Fruit fly (Drosophila melanogaster): ENCODE measurements around the gene CG43082.

CG43082 gene

dm6 chr3L:15675111-15675510 is 13.4 kb downstream of the CG43082 start (continued):
- peak; percentile 52 for TF ChIP-seq Six4 (GFP tag; optimal IDR thresholded peaks at IDR 0.05)
- TF ChIP-seq CG14441 (GFP tag; IDR thresholded peaks at IDR 0.05) = no peak
- TF ChIP-seq CG13123 (GFP tag; optimal IDR thresholded peaks at IDR 0.05) = peak; percentile 17
- no peak for TF ChIP-seq CG13287 (GFP tag; IDR thresholded peaks at IDR 0.05; ENCODE audit: partially characterized antibody)
- no peak for TF ChIP-seq wor (GFP tag; IDR thresholded peaks at IDR 0.05)
- peak in 1 of 2 experiments; percentile 6 for TF ChIP-seq Hr51 (GFP tag; optimal IDR thresholded peaks at IDR 0.05)
- no peak for TF ChIP-seq BEAF-32 (GFP tag; optimal IDR thresholded peaks at IDR 0.05)
- TF ChIP-seq CG6791 (GFP tag; IDR thresholded peaks at IDR 0.05; ENCODE audit: partially characterized antibody) = no peak
- peak; percentile 27 for TF ChIP-seq ewg (GFP tag; optimal IDR thresholded peaks at IDR 0.05)
- TF ChIP-seq Spps (tag; optimal IDR thresholded peaks at IDR 0.05) = peak; percentile 86
- peak; percentile 66 for TF ChIP-seq da (GFP tag; optimal IDR thresholded peaks at IDR 0.05)
- peak; percentile 36 for TF ChIP-seq ssp (GFP tag; IDR thresholded peaks at IDR 0.05)
- TF ChIP-seq CG6689 (GFP tag; IDR thresholded peaks at IDR 0.05) = peak; percentile 73
- no peak for TF ChIP-seq CG6854 (GFP tag; optimal IDR thresholded peaks at IDR 0.05)
- TF ChIP-seq Bteb2 (GFP tag; optimal IDR thresholded peaks at IDR 0.05) = peak; percentile 4
- TF ChIP-seq CG4360 (GFP tag; IDR thresholded peaks at IDR 0.05) = 0 out of 2 replicates have a peak, but pooled peaks have one; percentile 39
- TF ChIP-seq Ssrp (tag; optimal IDR thresholded peaks at IDR 0.05) = peak; percentile 78
- peak; percentile 67 for TF ChIP-seq nau (GFP tag; optimal IDR thresholded peaks at IDR 0.05)
- no peak for TF ChIP-seq CG11560 (tag; IDR thresholded peaks at IDR 0.05)
- peak; percentile 26 for TF ChIP-seq repo (GFP tag; optimal IDR thresholded peaks at IDR 0.05)
- TF ChIP-seq CG12071 (GFP tag; optimal IDR thresholded peaks at IDR 0.05) = no peak
- TF ChIP-seq Dip2 (GFP tag; IDR thresholded peaks at IDR 0.05) = no peak
- TF ChIP-seq CG11696 (GFP tag; IDR thresholded peaks at IDR 0.05) = peak; percentile 38
- TF ChIP-seq Bdp1 (GFP tag; optimal IDR thresholded peaks at IDR 0.05) = peak; percentile 45
- peak; percentile 9 for TF ChIP-seq Elba2 (GFP tag; optimal IDR thresholded peaks at IDR 0.05)
- peak; percentile 55; the same call in 1 of the 2 replicates for TF ChIP-seq ttk (GFP tag; IDR thresholded peaks at IDR 0.05)
- TF ChIP-seq Chrac-16 (GFP tag; optimal IDR thresholded peaks at IDR 0.05) = peak; percentile 74
- peak; percentile 81 for TF ChIP-seq CG17361 (GFP tag; IDR thresholded peaks at IDR 0.05)
- no peak for TF ChIP-seq hth (optimal IDR thresholded peaks at IDR 0.05)
- peak; percentile 25 for TF ChIP-seq CG17385 (GFP tag; optimal IDR thresholded peaks at IDR 0.05)
- no peak for TF ChIP-seq pan (optimal IDR thresholded peaks at IDR 0.05)
- TF ChIP-seq pan (GFP tag; optimal IDR thresholded peaks at IDR 0.05 in 1 of 2, IDR thresholded peaks at IDR 0.05 in 1 of 2) = peak in 1 of 2 experiments; percentile 12
- peak; percentile 7 for TF ChIP-seq CG9437 (GFP tag; optimal IDR thresholded peaks at IDR 0.05)
- TF ChIP-seq CG13775 (GFP tag; optimal IDR thresholded peaks at IDR 0.05) = peak; percentile 66
- peak; percentile 18 for TF ChIP-seq crc (GFP tag; optimal IDR thresholded peaks at IDR 0.05)
- peak; percentile 62 for TF ChIP-seq CG17186 (GFP tag; optimal IDR thresholded peaks at IDR 0.05)
- TF ChIP-seq otp (GFP tag; IDR thresholded peaks at IDR 0.05) = peak; percentile 79; the same call in 2 of the 3 replicates
- TF ChIP-seq Sry-δ (GFP tag; optimal IDR thresholded peaks at IDR 0.05) = peak; percentile 21
- no peak for TF ChIP-seq gcm2 (GFP tag; optimal IDR thresholded peaks at IDR 0.05)
- peak; percentile 73 for TF ChIP-seq CG4404 (GFP tag; IDR thresholded peaks at IDR 0.05)
- no peak for TF ChIP-seq cas (GFP tag; IDR thresholded peaks at IDR 0.05)
- peak; percentile 55 for TF ChIP-seq bcd (GFP tag; optimal IDR thresholded peaks at IDR 0.05)
- TF ChIP-seq D19A (tag; optimal IDR thresholded peaks at IDR 0.05) = peak; percentile 79
- TF ChIP-seq cad (GFP tag; optimal IDR thresholded peaks at IDR 0.05) = no peak
- TF ChIP-seq HLH4C (GFP tag; IDR thresholded peaks at IDR 0.05; ENCODE audit: partially characterized antibody) = no peak
- peak; percentile 54 for TF ChIP-seq Atf-2 (GFP tag; optimal IDR thresholded peaks at IDR 0.05)
- no peak for TF ChIP-seq CG10543 (GFP tag; optimal IDR thresholded peaks at IDR 0.05)
- peak; percentile 79 for TF ChIP-seq CG8388 (GFP tag; optimal IDR thresholded peaks at IDR 0.05)
- TF ChIP-seq sd (tag; optimal IDR thresholded peaks at IDR 0.05) = no peak
- TF ChIP-seq lbe (GFP tag; optimal IDR thresholded peaks at IDR 0.05) = no peak
- TF ChIP-seq so (GFP tag; IDR thresholded peaks at IDR 0.05) = peak; percentile 62; the same call in 1 of the 3 replicates
- TF ChIP-seq sr (GFP tag; IDR thresholded peaks at IDR 0.05) = no peak
